Worm (Caenorhabditis elegans): ENCODE results near the gene gcs-1.

Gene gcs-1

ce11 chrII:9038201-9038600 lies at the start of gene gcs-1:
Gene gcs-1, minus strand, starts transcription at chrII:9038301.
- no peak for TF ChIP-seq elt-2 (tag; optimal IDR thresholded peaks at IDR 0.05)
- no peak for TF ChIP-seq lsy-12 (tag; optimal IDR thresholded peaks at IDR 0.05)
- no peak for TF ChIP-seq ceh-16 (tag; optimal IDR thresholded peaks at IDR 0.05)
- no peak for TF ChIP-seq nhr-23 (tag; optimal IDR thresholded peaks at IDR 0.05)
- TF ChIP-seq zag-1 (tag; optimal IDR thresholded peaks at IDR 0.05), result no peak
- no peak for TF ChIP-seq jun-1 (tag; optimal IDR thresholded peaks at IDR 0.05)
- no peak for TF ChIP-seq nhr-67 (tag; optimal IDR thresholded peaks at IDR 0.05)
- TF ChIP-seq nhr-11 (tag; optimal IDR thresholded peaks at IDR 0.05), result no peak
- TF ChIP-seq tbx-2 (tag; optimal IDR thresholded peaks at IDR 0.05), result no peak

DNA sequence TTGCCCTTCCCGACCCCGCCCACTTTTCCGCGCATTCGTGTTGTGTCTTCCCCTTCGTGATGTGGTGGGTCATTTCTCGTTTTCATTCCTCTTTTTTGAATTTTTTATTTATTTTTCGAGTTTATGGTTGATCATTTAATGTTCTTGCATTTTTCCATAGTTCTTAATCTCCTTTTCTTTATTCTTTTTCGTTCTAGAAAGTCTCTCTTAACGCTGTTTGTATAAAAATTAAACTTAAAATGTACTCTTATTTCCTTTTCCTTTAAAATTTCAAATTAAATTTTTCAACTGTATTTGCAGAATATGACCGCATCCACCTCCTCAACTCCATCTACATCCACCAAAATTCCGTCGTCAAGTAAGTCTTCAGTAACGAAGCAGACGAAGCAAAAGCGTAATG lies 48.2 kb upstream of the gcs-1 start, which contains the start of gene hlh-3:
hlh-3 (plus strand) TSS at position 301 of the 400 bp plus-strand sequence.
- TF ChIP-seq R02D3.7 (tag; optimal IDR thresholded peaks at IDR 0.05) (no peak), nhr-25 (tag; optimal IDR thresholded peaks at IDR 0.05) (no peak), nhr-237 (tag; optimal IDR thresholded peaks at IDR 0.05) (no peak), elt-1 (tag; optimal IDR thresholded peaks at IDR 0.05) (no peak), zag-1 (tag; optimal IDR thresholded peaks at IDR 0.05) (no peak), snpc-4 (tag; optimal IDR thresholded peaks at IDR 0.05) (no peak), sea-2 (GFP tag; optimal IDR thresholded peaks at IDR 0.05) (no peak), ZK546.5 (tag; optimal IDR thresholded peaks at IDR 0.05) (no peak), nhr-43 (tag; optimal IDR thresholded peaks at IDR 0.05; ENCODE audit: poor library complexity, severe bottlenecking) (no peak), nhr-23 (tag; optimal IDR thresholded peaks at IDR 0.05) (no peak), ztf-4 (tag; optimal IDR thresholded peaks at IDR 0.05) (no peak), lin-15B (tag; optimal IDR thresholded peaks at IDR 0.05) (no peak), pqm-1 (tag; optimal IDR thresholded peaks at IDR 0.05) (no peak), mml-1 (tag; optimal IDR thresholded peaks at IDR 0.05) (no peak), unc-39 (tag; optimal IDR thresholded peaks at IDR 0.05) (no peak), lsy-12 (tag; optimal IDR thresholded peaks at IDR 0.05) (no peak)

DNA sequence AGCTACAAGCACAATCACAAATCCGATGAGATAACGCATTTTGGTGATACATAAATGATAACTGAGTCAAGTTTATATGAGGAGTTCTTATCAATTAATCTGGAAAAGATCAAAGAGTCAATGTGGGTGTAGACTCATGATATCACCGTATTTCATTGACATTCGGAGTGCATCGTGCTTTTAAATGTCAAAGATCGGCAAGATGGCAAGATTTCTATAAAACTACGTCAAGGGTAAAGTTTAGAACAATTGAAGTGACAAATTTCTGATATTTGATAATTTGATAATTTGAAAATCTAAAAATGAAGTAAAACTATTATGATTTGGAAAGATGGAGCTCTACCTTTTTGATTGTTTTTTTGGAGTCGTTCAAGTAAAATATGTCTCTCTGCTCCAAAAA lies 45.0 kb upstream of the gcs-1 start, which contains the start of gene sysm-1:
sysm-1 (minus strand) TSS at position 101 of the 400 bp plus-strand sequence.
- TF ChIP-seq nhr-25 (tag; optimal IDR thresholded peaks at IDR 0.05) (no peak), elt-2 (tag; optimal IDR thresholded peaks at IDR 0.05) (peak; percentile 27)

- TF ChIP-seq elt-3 (tag; optimal IDR thresholded peaks at IDR 0.05) (no peak), zag-1 (tag; optimal IDR thresholded peaks at IDR 0.05) (no peak), nfya-1 (tag; optimal IDR thresholded peaks at IDR 0.05; ENCODE audit: insufficient read depth) (peak; percentile 11), fos-1 (tag; optimal IDR thresholded peaks at IDR 0.05) (no peak), nhr-28 (tag; optimal IDR thresholded peaks at IDR 0.05) (no peak)
These were observed 40.2 kb upstream of the gcs-1 start for ce11 chrII:9078351-9078750.

ce11 chrII:9076098-9076879 lies 38.2 kb upstream of the gcs-1 start:
- TF ChIP-seq elt-2 (tag; optimal IDR thresholded peaks at IDR 0.05) (peak; percentile 41), pha-4 (tag; optimal IDR thresholded peaks at IDR 0.05) (peak; percentile 60), eor-1 (tag; optimal IDR thresholded peaks at IDR 0.05) (no peak)

DNA sequence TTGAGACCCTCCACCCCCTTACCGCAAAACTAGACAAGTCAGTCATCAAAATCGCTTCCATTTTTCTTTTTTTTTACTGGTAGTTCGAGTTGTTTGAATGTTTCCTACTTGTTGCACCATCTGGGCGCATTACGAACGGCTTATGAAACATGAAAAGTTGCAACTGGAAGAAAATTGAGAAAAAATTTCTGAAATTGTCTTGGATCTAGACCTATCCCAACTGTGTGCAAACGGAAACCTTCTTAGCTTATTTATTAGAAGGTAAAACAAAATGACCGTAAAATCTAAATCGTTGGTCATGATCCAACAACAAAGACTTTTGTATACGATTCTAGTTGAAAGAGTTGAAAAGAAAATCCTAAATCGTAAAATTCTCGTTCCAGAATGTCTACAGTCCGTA lies 36.4 kb upstream of the gcs-1 start:
- TF ChIP-seq fos-1 (tag; optimal IDR thresholded peaks at IDR 0.05) (no peak), nhr-76 (tag; optimal IDR thresholded peaks at IDR 0.05) (no peak), mml-1 (tag; optimal IDR thresholded peaks at IDR 0.05) (no peak), ztf-4 (tag; optimal IDR thresholded peaks at IDR 0.05) (no peak), nhr-43 (tag; optimal IDR thresholded peaks at IDR 0.05; ENCODE audit: poor library complexity, severe bottlenecking) (no peak)

DNA sequence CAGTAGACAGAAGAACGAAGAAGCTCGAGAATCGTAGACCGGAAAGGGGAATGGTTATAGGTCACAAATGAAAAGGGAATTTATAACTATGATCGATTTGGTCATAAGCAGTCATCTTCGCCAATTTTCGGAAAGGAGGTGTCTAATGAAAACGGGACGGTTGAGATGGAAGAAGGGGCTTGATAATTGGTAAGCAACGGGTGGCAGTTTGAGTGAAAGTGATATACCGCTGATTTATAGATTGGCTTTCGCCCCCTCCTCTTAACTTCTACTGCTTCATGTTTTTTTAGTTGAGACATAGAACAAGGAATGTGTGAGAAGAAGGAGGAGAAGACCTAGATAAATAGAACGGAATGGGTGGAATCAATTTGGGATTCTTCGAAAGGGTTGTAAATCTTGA lies 34.7 kb upstream of the gcs-1 start:
- TF ChIP-seq ama-1 (optimal IDR thresholded peaks at IDR 0.05) (no peak), elt-2 (tag; optimal IDR thresholded peaks at IDR 0.05) (no peak), hmg-11 (tag; optimal IDR thresholded peaks at IDR 0.05) (no peak), pqm-1 (tag; optimal IDR thresholded peaks at IDR 0.05) (no peak), ztf-4 (tag; optimal IDR thresholded peaks at IDR 0.05) (no peak), nfya-1 (tag; optimal IDR thresholded peaks at IDR 0.05; ENCODE audit: insufficient read depth) (no peak), mdl-1 (tag; optimal IDR thresholded peaks at IDR 0.05) (no peak), eor-1 (tag; optimal IDR thresholded peaks at IDR 0.05) (no peak)
